Worm (Caenorhabditis elegans) whole organism, mixed stage, embryonic: ENCODE results near the gene pqn-10.
A peak's percentile ranks its signal among the peaks of the same experiment; 100 is the strongest.

ENCODE experiments used
- M03D4.4 ChIP-seq: sonication (generic microtip); optimal IDR thresholded peaks from 2 replicates; lab custom pipeline; 2017; ENCODE audit warnings: mild to moderate bottlenecking, missing genetic modification characterization, missing compliant biosample characterization
- bed-3 ChIP-seq: fragments of 200-800 bp; sonication (Bioruptor generic); optimal IDR thresholded peaks from 3 replicates; lab custom pipeline; 2018; ENCODE audit warnings: mild to moderate bottlenecking, missing genetic modification characterization, moderate library complexity, missing compliant biosample characterization
- ceh-39 ChIP-seq: fragments of 150-350 bp; optimal IDR thresholded peaks from 2 replicates; lab custom pipeline; 2014; ENCODE audit warnings: missing biosample characterization, missing genetic modification characterization
- ceh-43 ChIP-seq: fragments of 200-800 bp; sonication (Bioruptor generic); optimal IDR thresholded peaks from 2 replicates; lab custom pipeline; 2018; ENCODE audit warnings: mild to moderate bottlenecking, missing genetic modification characterization, moderate library complexity, missing compliant biosample characterization
- ceh-83 ChIP-seq: fragments of 200-800 bp; sonication (Bioruptor generic); optimal IDR thresholded peaks from 2 replicates; lab custom pipeline; 2018; ENCODE audit warnings: mild to moderate bottlenecking, missing genetic modification characterization, missing compliant biosample characterization
- ces-1 ChIP-seq: fragments of 150-350 bp; optimal IDR thresholded peaks from 2 replicates; lab custom pipeline; 2014; ENCODE audit warnings: missing biosample characterization, missing genetic modification reagents, missing genetic modification characterization
- cnd-1 ChIP-seq: fragments of 200-800 bp; sonication (Bioruptor generic); optimal IDR thresholded peaks from 2 replicates; lab custom pipeline; 2018; ENCODE audit warnings: mild to moderate bottlenecking, missing genetic modification characterization, missing compliant biosample characterization
- drap-1 ChIP-seq: fragments of 200-800 bp; sonication (Bioruptor generic); optimal IDR thresholded peaks from 3 replicates; lab custom pipeline; 2018; ENCODE audit warnings: mild to moderate bottlenecking, missing genetic modification characterization, missing compliant biosample characterization
- elt-1 ChIP-seq: sonication (generic microtip); optimal IDR thresholded peaks from 2 replicates; lab custom pipeline; 2017; ENCODE audit warnings: missing genetic modification characterization, mild to moderate bottlenecking, missing compliant biosample characterization, antibody characterized with exemption, moderate library complexity, borderline replicate concordance; ENCODE audit not compliant: insufficient read depth
- flh-1 ChIP-seq: fragments of 200-800 bp; sonication (Bioruptor generic); optimal IDR thresholded peaks from 2 replicates; lab custom pipeline; 2018; ENCODE audit warnings: mild to moderate bottlenecking, missing genetic modification characterization, moderate library complexity, missing compliant biosample characterization
- hlh-1 ChIP-seq: fragments of 150-350 bp; optimal IDR thresholded peaks from 2 replicates; lab custom pipeline; 2014; ENCODE audit warnings: missing biosample characterization, missing genetic modification reagents, missing genetic modification characterization
- lin-13 ChIP-seq: fragments of 150-350 bp; optimal IDR thresholded peaks from 2 replicates; lab custom pipeline; 2014; ENCODE audit warnings: missing biosample characterization, missing genetic modification characterization
- lin-32 ChIP-seq: fragments of 200-800 bp; sonication (Bioruptor generic); optimal IDR thresholded peaks from 2 replicates; lab custom pipeline; 2018; ENCODE audit warnings: mild to moderate bottlenecking, missing genetic modification characterization, missing compliant biosample characterization
- lsy-2 ChIP-seq: fragments of 150-350 bp; optimal IDR thresholded peaks from 2 replicates; lab custom pipeline; 2014; ENCODE audit warnings: missing biosample characterization, missing genetic modification characterization
- mab-5 ChIP-seq: fragments of 150-350 bp; optimal IDR thresholded peaks from 2 replicates; lab custom pipeline; 2014; ENCODE audit warnings: missing biosample characterization, missing genetic modification characterization
- mep-1 ChIP-seq: fragments of 150-350 bp; optimal IDR thresholded peaks from 2 replicates; lab custom pipeline; 2017; ENCODE audit warnings: missing biosample characterization, missing genetic modification reagents, missing genetic modification characterization, inconsistent platforms
- mls-2 ChIP-seq: sonication (generic microtip); optimal IDR thresholded peaks from 2 replicates; lab custom pipeline; 2016; ENCODE audit warnings: mild to moderate bottlenecking, missing genetic modification characterization, moderate library complexity, missing compliant biosample characterization
- nhr-2 ChIP-seq: fragments of 150-350 bp; optimal IDR thresholded peaks from 2 replicates; lab custom pipeline; 2014; ENCODE audit warnings: missing biosample characterization, missing genetic modification characterization
- nhr-237 ChIP-seq: fragments of 150-350 bp; optimal IDR thresholded peaks from 2 replicates; lab custom pipeline; 2014; ENCODE audit warnings: missing biosample characterization, missing genetic modification characterization
- nhr-28 ChIP-seq: fragments of 150-350 bp; optimal IDR thresholded peaks from 2 replicates; lab custom pipeline; 2014; ENCODE audit warnings: missing biosample characterization, missing genetic modification characterization
- nhr-76 ChIP-seq: sonication (generic microtip); optimal IDR thresholded peaks from 2 replicates; lab custom pipeline; 2017; ENCODE audit warnings: missing biosample characterization, missing genetic modification characterization
- pha-4 ChIP-seq: fragments of 150-350 bp; optimal IDR thresholded peaks from 2 replicates; lab custom pipeline; 2018; ENCODE audit warnings: missing biosample characterization, missing genetic modification reagents, missing genetic modification characterization
- sem-2 ChIP-seq: fragments of 200-800 bp; sonication (Bioruptor generic); optimal IDR thresholded peaks from 2 replicates; lab custom pipeline; 2018; ENCODE audit warnings: mild to moderate bottlenecking, missing genetic modification characterization, missing compliant biosample characterization
- snpc-4 ChIP-seq: fragments of 150-350 bp; optimal IDR thresholded peaks from 2 replicates; lab custom pipeline; 2014; ENCODE audit warnings: missing biosample characterization, missing genetic modification characterization
- sptf-1 ChIP-seq: sonication (generic microtip); optimal IDR thresholded peaks from 2 replicates; lab custom pipeline; 2017; ENCODE audit warnings: mild to moderate bottlenecking, missing genetic modification characterization, moderate library complexity, missing compliant biosample characterization
- unc-120 ChIP-seq: sonication (generic microtip); optimal IDR thresholded peaks from 2 replicates; lab custom pipeline; 2017; ENCODE audit warnings: missing genetic modification characterization, missing compliant biosample characterization; ENCODE audit not compliant: poor library complexity, severe bottlenecking
- unc-39 ChIP-seq: fragments of 150-350 bp; optimal IDR thresholded peaks from 2 replicates; lab custom pipeline; 2014; ENCODE audit warnings: missing biosample characterization, missing genetic modification characterization
- unc-62 ChIP-seq: fragments of 150-350 bp; optimal IDR thresholded peaks from 2 replicates; lab custom pipeline; 2014; ENCODE audit warnings: missing biosample characterization, missing genetic modification reagents, missing genetic modification characterization
- zip-8 ChIP-seq: fragments of 150-350 bp; optimal IDR thresholded peaks from 2 replicates; lab custom pipeline; 2014; ENCODE audit warnings: missing biosample characterization, missing genetic modification characterization
- ztf-11 ChIP-seq: fragments of 150-350 bp; optimal IDR thresholded peaks from 2 replicates; lab custom pipeline; 2014; ENCODE audit warnings: missing biosample characterization, missing genetic modification characterization

The pqn-10 gene

ce11 chrIII:6527902-6528301, at the start of gene pqn-10:
pqn-10 (plus strand) TSS chrIII:6528202.
- TF ChIP-seq unc-62 (GFP tag; lab: Kevin White, UChicago): no peak
- no peak for TF ChIP-seq lin-32 (GFP tag; lab: Kevin White, UChicago)
- no peak for TF ChIP-seq unc-39 (tag; lab: Kevin White, UChicago)
- no peak for TF ChIP-seq ztf-11 (tag; lab: Kevin White, UChicago)
- TF ChIP-seq flh-1 (GFP tag; lab: Kevin White, UChicago): no peak
- TF ChIP-seq M03D4.4: no peak
- TF ChIP-seq zip-8 (tag; lab: Kevin White, UChicago): no peak
- no peak for TF ChIP-seq ces-1 (GFP tag; lab: Kevin White, UChicago)
- no peak for TF ChIP-seq sptf-1 (tag; lab: Kevin White, UChicago)

ce11 chrIII:6478256-6479004, 49.6 kb upstream of the pqn-10 start, which contains the start of gene zip-8:
zip-8 (plus strand) TSS chrIII:6478955.
- TF ChIP-seq zip-8 (tag; lab: Kevin White, UChicago): peak; percentile 98
- TF ChIP-seq lin-13 (tag; lab: Kevin White, UChicago): no peak

DNA sequence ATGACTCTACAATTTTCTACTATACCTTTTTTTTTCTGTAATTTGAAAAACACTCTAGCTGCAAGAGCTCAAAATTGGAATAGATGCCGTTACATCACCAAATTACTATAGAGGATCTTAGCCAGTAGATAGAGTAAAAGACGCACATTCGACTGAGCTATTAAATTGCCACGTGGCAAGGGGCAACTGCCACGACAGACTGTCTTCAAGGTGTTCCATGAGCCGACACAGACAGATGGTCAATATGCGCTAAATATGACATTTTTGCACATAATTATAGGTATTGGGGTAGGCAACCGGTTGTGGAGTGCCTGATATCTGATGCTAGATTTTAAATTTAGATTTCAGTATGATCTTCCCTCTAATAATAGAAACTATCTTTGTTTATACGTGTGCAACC, 48.6 kb upstream of the pqn-10 start:
- TF ChIP-seq mab-5 (no peak), cnd-1 (peak; percentile 71), nhr-2 (peak; percentile 89)

DNA sequence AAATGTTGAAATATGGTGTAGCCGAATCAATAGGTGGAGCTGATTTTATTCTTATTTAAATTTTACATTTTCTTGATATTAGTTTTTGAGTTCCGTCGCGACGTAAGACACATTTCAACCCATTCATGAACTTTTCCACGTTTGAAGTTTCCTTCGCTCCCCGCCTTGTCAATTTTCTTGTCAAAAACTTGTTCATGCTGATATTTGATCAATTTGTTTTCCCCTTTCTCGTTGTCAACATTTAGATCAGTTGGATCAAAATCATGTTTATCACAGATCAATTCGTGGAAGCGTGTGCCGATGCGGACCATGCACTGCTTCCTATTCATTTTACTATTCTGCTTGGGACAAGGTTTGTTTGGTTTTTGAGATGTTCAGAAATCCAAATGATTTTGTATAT, 45.1 kb upstream of the pqn-10 start, which contains the start of gene chtb-2:
chtb-2 (plus strand) TSS at position 301 of the 400 bp plus-strand sequence.
- TF ChIP-seq snpc-4 (tag; lab: Kevin White, UChicago): no peak
- TF ChIP-seq ceh-83 (GFP tag; lab: Kevin White, UChicago): no peak
- TF ChIP-seq nhr-237 (tag; lab: Kevin White, UChicago): no peak

- TF ChIP-seq snpc-4 (tag; lab: Kevin White, UChicago): no peak
- TF ChIP-seq M03D4.4: no peak
- TF ChIP-seq elt-1 (tag; lab: Kevin White, UChicago): no peak
- TF ChIP-seq zip-8 (tag; lab: Kevin White, UChicago): no peak
- no peak for TF ChIP-seq sptf-1 (tag; lab: Kevin White, UChicago)
- TF ChIP-seq ceh-39 (tag; lab: Kevin White, UChicago): no peak
- TF ChIP-seq mab-5: no peak
- TF ChIP-seq ceh-43 (GFP tag; lab: Kevin White, UChicago): peak; percentile 62
- peak; percentile 30 for TF ChIP-seq lsy-2 (tag; lab: Kevin White, UChicago)
- no peak for TF ChIP-seq cnd-1
- TF ChIP-seq mep-1 (tag; lab: Kevin White, UChicago): peak; percentile 39
- TF ChIP-seq nhr-2: no peak
- TF ChIP-seq ztf-11 (tag; lab: Kevin White, UChicago): no peak
- no peak for TF ChIP-seq mls-2 (tag; lab: Kevin White, UChicago)
- no peak for TF ChIP-seq lin-13 (tag; lab: Kevin White, UChicago)
- no peak for TF ChIP-seq unc-120 (tag; lab: Kevin White, UChicago)
- TF ChIP-seq pha-4 (tag; lab: Kevin White, UChicago): no peak
- TF ChIP-seq bed-3: no peak
- TF ChIP-seq ces-1 (GFP tag; lab: Kevin White, UChicago): peak; percentile 37
- TF ChIP-seq nhr-28 (tag; lab: Kevin White, UChicago): no peak
- peak; percentile 2 for TF ChIP-seq nhr-237 (tag; lab: Kevin White, UChicago)
- TF ChIP-seq sem-2: no peak
- TF ChIP-seq drap-1 (GFP tag; lab: Kevin White, UChicago): no peak
- no peak for TF ChIP-seq hlh-1
- TF ChIP-seq nhr-76 (tag; lab: Kevin White, UChicago): no peak
Observed at ce11 chrIII:6488916-6489315, 39.1 kb upstream of the pqn-10 start.
